Fruit fly (Drosophila melanogaster) whole organism, wandering third instar larva: ENCODE measurements around the gene CG17140.

Source experiments
- CG32264 ChIP-seq: fragments of 200-800 bp; sonication (Bioruptor generic); optimal IDR thresholded peaks from 2 replicates; lab custom pipeline; 2016; ENCODE audit warnings: missing biosample characterization, missing genetic modification characterization
- CG9705 ChIP-seq: fragments of 200-800 bp; sonication (Bioruptor generic); optimal IDR thresholded peaks from 2 replicates; lab custom pipeline; 2018; ENCODE audit warnings: missing biosample characterization, mild to moderate bottlenecking, missing genetic modification characterization
- Dfd ChIP-seq: fragments of >200 bp; optimal IDR thresholded peaks from 2 replicates; lab custom pipeline; 2017; ENCODE audit warnings: missing biosample characterization, missing genetic modification characterization
- Dif ChIP-seq: fragments of 200-275, 200-300 bp; sonication (Bioruptor generic); optimal IDR thresholded peaks from 2 replicates; lab custom pipeline; 2018; ENCODE audit warnings: missing biosample characterization, missing genetic modification characterization; ENCODE audit not compliant: partially characterized antibody
- GATAd ChIP-seq: sonication (Bioruptor generic); optimal IDR thresholded peaks from 2 replicates; lab custom pipeline; 2016; ENCODE audit warnings: missing biosample characterization, missing genetic modification characterization
- HLH106 ChIP-seq: fragments of 200-800 bp; optimal IDR thresholded peaks from 3 replicates; lab custom pipeline; 2019; ENCODE audit warnings: missing biosample characterization, mild to moderate bottlenecking, missing genetic modification characterization, moderate library complexity
- Hnf4 ChIP-seq: fragments of 200-800 bp; sonication (Bioruptor generic); optimal IDR thresholded peaks from 2 replicates; lab custom pipeline; 2016; ENCODE audit warnings: missing biosample characterization, mild to moderate bottlenecking, missing genetic modification characterization
- Hr78 ChIP-seq: fragments of >200 bp; optimal IDR thresholded peaks from 2 replicates; lab custom pipeline; 2017; ENCODE audit warnings: missing biosample characterization, missing genetic modification characterization
- Hr83 ChIP-seq: fragments of 200-300 bp; sonication (Bioruptor generic); optimal IDR thresholded peaks from 2 replicates; lab custom pipeline; 2016; ENCODE audit warnings: missing biosample characterization, mild to moderate bottlenecking, missing genetic modification characterization, moderate library complexity; ENCODE audit not compliant: poor library complexity, severe bottlenecking
- Jra ChIP-seq: sonication (Bioruptor generic); optimal IDR thresholded peaks from 2 replicates; lab custom pipeline; 2016; ENCODE audit warnings: missing biosample characterization, missing genetic modification characterization
- Mio ChIP-seq: sonication (Bioruptor generic); optimal IDR thresholded peaks from 2 replicates; lab custom pipeline; 2016; ENCODE audit warnings: missing biosample characterization, missing genetic modification characterization
- N ChIP-seq: fragments of >200 bp; optimal IDR thresholded peaks from 2 replicates; lab custom pipeline; 2018; ENCODE audit warnings: missing biosample characterization, missing external identifiers, missing genetic modification characterization
- OdsH ChIP-seq: fragments of 200-800 bp; sonication (Bioruptor generic); optimal IDR thresholded peaks from 2 replicates; lab custom pipeline; 2016; ENCODE audit warnings: missing biosample characterization, mild to moderate bottlenecking, missing genetic modification characterization
- Rel ChIP-seq, 2 experiments: fragments of 200-800 bp; sonication (Bioruptor generic) in 1 of 2; optimal IDR thresholded peaks; 2 replicates in 1 of 2; 3 replicates in 1 of 2; lab custom pipeline; 2016 to 2019; ENCODE audit warnings: mild to moderate bottlenecking in 2 of 2, missing biosample characterization in 2 of 2, missing genetic modification characterization in 2 of 2, moderate library complexity in 1 of 2
- Sp1 ChIP-seq: fragments of 200-800 bp; sonication (Bioruptor generic); optimal IDR thresholded peaks from 3 replicates; lab custom pipeline; 2019; ENCODE audit warnings: missing biosample characterization, mild to moderate bottlenecking, missing genetic modification characterization, moderate library complexity
- dmrt93B ChIP-seq: fragments of 200-800 bp; sonication (Bioruptor generic); optimal IDR thresholded peaks from 2 replicates; lab custom pipeline; 2018; ENCODE audit warnings: missing biosample characterization, mild to moderate bottlenecking, missing genetic modification characterization
- dsf ChIP-seq: sonication (Bioruptor generic); optimal IDR thresholded peaks from 2 replicates; lab custom pipeline; 2016; ENCODE audit warnings: missing biosample characterization, missing genetic modification characterization, borderline replicate concordance
- ey ChIP-seq: fragments of 200-800 bp; sonication (Bioruptor generic); optimal IDR thresholded peaks from 2 replicates; lab custom pipeline; 2016; ENCODE audit warnings: missing biosample characterization, missing genetic modification characterization
- foxo ChIP-seq, 2 experiments: fragments of 200-800 bp; sonication (Bioruptor generic); optimal IDR thresholded peaks; 2 replicates in 1 of 2; 3 replicates in 1 of 2; lab custom pipeline; 2016 to 2017; ENCODE audit warnings: missing biosample characterization in 2 of 2, missing genetic modification characterization in 2 of 2
- fru ChIP-seq: fragments of 200-800 bp; sonication (Bioruptor generic); optimal IDR thresholded peaks from 3 replicates; lab custom pipeline; 2016; ENCODE audit warnings: missing biosample characterization, mild to moderate bottlenecking, missing genetic modification characterization
- h ChIP-seq: fragments of 200-800 bp; sonication (Bioruptor generic); optimal IDR thresholded peaks from 3 replicates; lab custom pipeline; 2016; ENCODE audit warnings: missing biosample characterization, mild to moderate bottlenecking, missing genetic modification characterization
- jim ChIP-seq: fragments of 175-275, 200-325 bp; sonication (Bioruptor generic); optimal IDR thresholded peaks from 2 replicates; lab custom pipeline; 2016; ENCODE audit warnings: missing biosample characterization, mild to moderate bottlenecking, missing genetic modification characterization
- pan ChIP-seq: fragments of >200 bp; optimal IDR thresholded peaks from 2 replicates; lab custom pipeline; 2017
- psq ChIP-seq: fragments of 200-800 bp; sonication (Bioruptor generic); optimal IDR thresholded peaks from 3 replicates; lab custom pipeline; 2017; ENCODE audit warnings: missing biosample characterization, mild to moderate bottlenecking, missing genetic modification characterization, moderate library complexity
- rgr ChIP-seq: fragments of 200-800 bp; sonication (Bioruptor generic); optimal IDR thresholded peaks from 3 replicates; lab custom pipeline; 2016; ENCODE audit warnings: missing biosample characterization, mild to moderate bottlenecking, missing genetic modification characterization
- sage ChIP-seq: fragments of 200-800 bp; sonication (Bioruptor generic); optimal IDR thresholded peaks from 2 replicates; lab custom pipeline; 2016; ENCODE audit warnings: missing biosample characterization, mild to moderate bottlenecking, missing genetic modification characterization
- sv ChIP-seq: fragments of 200-800 bp; sonication (Bioruptor generic); optimal IDR thresholded peaks from 3 replicates; lab custom pipeline; 2016; ENCODE audit warnings: missing biosample characterization, missing genetic modification characterization
- tai ChIP-seq: sonication (Bioruptor generic); optimal IDR thresholded peaks from 2 replicates; lab custom pipeline; 2016; ENCODE audit warnings: missing biosample characterization, missing genetic modification characterization
- usp ChIP-seq: fragments of >200 bp; optimal IDR thresholded peaks from 2 replicates; lab custom pipeline; 2017; ENCODE audit warnings: missing biosample characterization, missing genetic modification characterization
- woc ChIP-seq: sonication (Bioruptor generic); optimal IDR thresholded peaks from 2 replicates; lab custom pipeline; 2016; ENCODE audit warnings: missing biosample characterization, mild to moderate bottlenecking, missing genetic modification characterization

The CG17140 gene

dm6 chr2L:10845564-10845963, at the start of gene CG17140, which contains the start of gene CG17139:
Gene CG17140 (minus strand): TSS chr2L:10845664.
Gene CG17139 (minus strand): TSS chr2L:10845664.
- TF ChIP-seq h (GFP tag; lab: Kevin White, UChicago) (no peak), Hr83 (GFP tag; lab: Kevin White, UChicago) (no peak), Dfd (no peak), sv (GFP tag; lab: Kevin White, UChicago) (no peak)

DNA sequence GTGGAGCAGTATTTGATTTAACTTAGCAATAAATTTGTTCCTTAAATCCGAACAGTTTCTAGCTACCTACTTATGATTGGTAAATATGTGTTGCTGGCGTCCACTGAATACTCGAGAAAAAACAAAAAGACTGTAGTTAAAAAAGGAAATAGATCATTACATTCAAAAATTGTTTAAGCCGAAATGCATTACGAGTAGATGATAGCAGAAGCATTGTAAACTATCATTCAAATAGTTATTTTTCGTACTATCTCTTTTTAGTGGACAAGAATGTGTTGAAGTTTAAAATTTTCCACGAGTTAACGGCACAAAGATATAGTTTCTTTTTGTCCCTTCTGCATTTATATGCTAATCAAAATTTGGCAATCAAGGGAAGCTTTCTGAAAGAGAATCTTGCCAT, 43.4 kb upstream of the CG17140 start, which contains the start of gene CG14071:
Gene CG14071, minus strand, starts transcription at position 101 of the 400 bp plus-strand sequence.
- no peak for TF ChIP-seq tai (GFP tag; lab: Kevin White, UChicago)
- TF ChIP-seq CG32264 (GFP tag; lab: Kevin White, UChicago), result no peak
- TF ChIP-seq sv (GFP tag; lab: Kevin White, UChicago), result no peak
- no peak for TF ChIP-seq Rel (GFP tag; optimal IDR thresholded peaks at IDR 0.05; lab: Kevin White, UChicago)
- no peak for TF ChIP-seq Rel (tag; optimal IDR thresholded peaks at IDR 0.05; lab: Kevin White, UChicago)
- no peak for TF ChIP-seq dmrt93B (GFP tag; lab: Kevin White, UChicago)
- TF ChIP-seq usp (GFP tag; lab: Kevin White, UChicago), result no peak
- no peak for TF ChIP-seq N (GFP tag; lab: Kevin White, UChicago)
- no peak for TF ChIP-seq CG9705
- TF ChIP-seq GATAd (GFP tag; lab: Kevin White, UChicago), result no peak
- TF ChIP-seq sage, result no peak
- TF ChIP-seq OdsH (GFP tag; lab: Kevin White, UChicago), result no peak
- no peak for TF ChIP-seq dsf (GFP tag; lab: Kevin White, UChicago)
- TF ChIP-seq pan (lab: Kevin White, UChicago), result no peak
- no peak for TF ChIP-seq Hnf4 (GFP tag; lab: Kevin White, UChicago)

dm6 chr2L:10869867-10870266, 24.4 kb upstream of the CG17140 start, which contains the start of gene CG12517:
Gene CG12517 (plus strand): TSS chr2L:10870167.
- TF ChIP-seq Hnf4 (GFP tag; lab: Kevin White, UChicago) (no peak), pan (lab: Kevin White, UChicago) (no peak), OdsH (GFP tag; lab: Kevin White, UChicago) (no peak), Jra (GFP tag; lab: Kevin White, UChicago) (no peak), jim (no peak), tai (GFP tag; lab: Kevin White, UChicago) (no peak)

- TF ChIP-seq Dfd (no peak), h (GFP tag; lab: Kevin White, UChicago) (peak; percentile 19), psq (GFP tag; lab: Kevin White, UChicago) (peak; percentile 36), Jra (GFP tag; lab: Kevin White, UChicago) (no peak), woc (peak; percentile 26), Mio (no peak), OdsH (GFP tag; lab: Kevin White, UChicago) (peak; percentile 1), Sp1 (GFP tag; lab: Kevin White, UChicago) (peak; percentile 57), Hr78 (GFP tag; lab: Kevin White, UChicago) (no peak), Rel (GFP tag; optimal IDR thresholded peaks at IDR 0.05; lab: Kevin White, UChicago) (no peak), Rel (tag; optimal IDR thresholded peaks at IDR 0.05; lab: Kevin White, UChicago) (peak; percentile 20), foxo (GFP tag; optimal IDR thresholded peaks at IDR 0.05; lab: Kevin White, UChicago) (peak in 1 of 2 experiments; percentile 39), CG9705 (no peak), HLH106 (tag; lab: Kevin White, UChicago) (peak; percentile 60), rgr (GFP tag; lab: Kevin White, UChicago) (peak; percentile 32)
Measured at dm6 chr2L:10858064-10859047, 12.9 kb upstream of the CG17140 start, which contains the start of the genes aurB and Stam. Gene aurB (minus strand): TSS chr2L:10858094. Gene Stam (plus strand): TSS chr2L:10858536.

DNA sequence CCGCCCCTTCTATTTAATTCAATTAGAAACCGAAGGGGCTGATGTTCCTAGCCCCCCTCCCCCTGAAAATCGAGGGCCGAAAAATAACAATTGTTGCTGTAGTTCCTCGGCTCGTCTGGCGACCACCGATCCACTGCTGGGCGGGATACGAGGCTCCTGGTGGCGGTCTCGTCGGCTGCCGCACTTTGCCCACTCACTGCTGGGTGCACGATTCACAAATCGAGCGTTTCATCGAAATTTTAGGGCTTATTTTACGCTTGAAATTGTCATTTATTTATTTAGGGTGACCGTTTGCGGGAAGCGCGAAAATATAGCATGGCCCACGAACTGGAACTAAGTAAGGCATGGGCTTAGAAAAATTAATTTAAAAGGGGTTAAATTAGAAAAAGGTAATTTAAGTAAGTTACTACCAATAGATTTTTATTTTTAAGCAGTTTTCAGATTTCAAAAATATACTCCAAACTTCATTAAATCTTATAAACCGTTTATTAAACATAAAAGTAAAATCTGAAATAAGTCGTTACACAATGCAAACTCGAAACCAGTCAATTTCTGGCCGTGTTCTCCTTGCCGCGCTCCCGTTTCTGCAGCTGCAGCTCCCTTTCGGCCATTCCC, 11.0 kb upstream of the CG17140 start, which contains the start of gene Dnz1:
Gene Dnz1, minus strand, starts transcription at position 317 of the 615 bp plus-strand sequence.
- peak; percentile 57 for TF ChIP-seq HLH106 (tag; lab: Kevin White, UChicago)
- TF ChIP-seq usp (GFP tag; lab: Kevin White, UChicago), result no peak
- peak; percentile 28 for TF ChIP-seq Sp1 (GFP tag; lab: Kevin White, UChicago)
- peak; percentile 42 for TF ChIP-seq rgr (GFP tag; lab: Kevin White, UChicago)
- no peak for TF ChIP-seq Dif (GFP tag; lab: Kevin White, UChicago)
- TF ChIP-seq OdsH (GFP tag; lab: Kevin White, UChicago), result peak; percentile 16
- no peak for TF ChIP-seq Hnf4 (GFP tag; lab: Kevin White, UChicago)
- TF ChIP-seq h (GFP tag; lab: Kevin White, UChicago), result peak; percentile 11
- TF ChIP-seq sv (GFP tag; lab: Kevin White, UChicago), result peak; percentile 30
- TF ChIP-seq foxo (GFP tag; optimal IDR thresholded peaks at IDR 0.05; lab: Kevin White, UChicago), result peak in 1 of 2 experiments; percentile 64
- peak; percentile 43 for TF ChIP-seq ey (GFP tag; lab: Kevin White, UChicago)
- TF ChIP-seq Mio, result no peak
- peak; percentile 22 for TF ChIP-seq psq (GFP tag; lab: Kevin White, UChicago)
- TF ChIP-seq sage, result no peak
- TF ChIP-seq fru (GFP tag; lab: Kevin White, UChicago), result peak; percentile 37
